Fruit fly (Drosophila melanogaster) whole organism, wandering third instar larva: ENCODE results near the gene CG3588.
A peak's percentile ranks its signal among the peaks of the same experiment; 100 is the strongest.

Experiments used
- Abd-B ChIP-seq: fragments of >200 bp; optimal IDR thresholded peaks from 2 replicates; lab custom pipeline; 2017; ENCODE audit warnings: missing biosample characterization, missing genetic modification characterization
- CG32264 ChIP-seq: fragments of 200-800 bp; sonication (Bioruptor generic); optimal IDR thresholded peaks from 2 replicates; lab custom pipeline; 2016; ENCODE audit warnings: missing biosample characterization, missing genetic modification characterization
- CG9705 ChIP-seq: fragments of 200-800 bp; sonication (Bioruptor generic); optimal IDR thresholded peaks from 2 replicates; lab custom pipeline; 2018; ENCODE audit warnings: missing biosample characterization, mild to moderate bottlenecking, missing genetic modification characterization
- CrebA ChIP-seq: fragments of 200-800 bp; sonication (Bioruptor generic); optimal IDR thresholded peaks from 2 replicates; lab custom pipeline; 2016; ENCODE audit warnings: missing biosample characterization, mild to moderate bottlenecking, missing genetic modification characterization, borderline replicate concordance
- Dfd ChIP-seq: fragments of >200 bp; optimal IDR thresholded peaks from 2 replicates; lab custom pipeline; 2017; ENCODE audit warnings: missing biosample characterization, missing genetic modification characterization
- Dif ChIP-seq: fragments of 200-275, 200-300 bp; sonication (Bioruptor generic); optimal IDR thresholded peaks from 2 replicates; lab custom pipeline; 2018; ENCODE audit warnings: missing biosample characterization, missing genetic modification characterization; ENCODE audit not compliant: partially characterized antibody
- GATAd ChIP-seq: sonication (Bioruptor generic); optimal IDR thresholded peaks from 2 replicates; lab custom pipeline; 2016; ENCODE audit warnings: missing biosample characterization, missing genetic modification characterization
- HLH106 ChIP-seq: fragments of 200-800 bp; optimal IDR thresholded peaks from 3 replicates; lab custom pipeline; 2019; ENCODE audit warnings: missing biosample characterization, mild to moderate bottlenecking, missing genetic modification characterization, moderate library complexity
- Hnf4 ChIP-seq: fragments of 200-800 bp; sonication (Bioruptor generic); optimal IDR thresholded peaks from 2 replicates; lab custom pipeline; 2016; ENCODE audit warnings: missing biosample characterization, mild to moderate bottlenecking, missing genetic modification characterization
- Hr78 ChIP-seq: fragments of >200 bp; optimal IDR thresholded peaks from 2 replicates; lab custom pipeline; 2017; ENCODE audit warnings: missing biosample characterization, missing genetic modification characterization
- Hr83 ChIP-seq: fragments of 200-300 bp; sonication (Bioruptor generic); optimal IDR thresholded peaks from 2 replicates; lab custom pipeline; 2016; ENCODE audit warnings: missing biosample characterization, mild to moderate bottlenecking, missing genetic modification characterization, moderate library complexity; ENCODE audit not compliant: poor library complexity, severe bottlenecking
- Mio ChIP-seq: sonication (Bioruptor generic); optimal IDR thresholded peaks from 2 replicates; lab custom pipeline; 2016; ENCODE audit warnings: missing biosample characterization, missing genetic modification characterization
- Myc ChIP-seq: fragments of >200 bp; optimal IDR thresholded peaks from 2 replicates; lab custom pipeline; 2017
- OdsH ChIP-seq: fragments of 200-800 bp; sonication (Bioruptor generic); optimal IDR thresholded peaks from 2 replicates; lab custom pipeline; 2016; ENCODE audit warnings: missing biosample characterization, mild to moderate bottlenecking, missing genetic modification characterization
- Rel ChIP-seq, 2 experiments: fragments of 200-800 bp; sonication (Bioruptor generic) in 1 of 2; optimal IDR thresholded peaks; 2 replicates in 1 of 2; 3 replicates in 1 of 2; lab custom pipeline; 2016 to 2019; ENCODE audit warnings: mild to moderate bottlenecking in 2 of 2, missing biosample characterization in 2 of 2, missing genetic modification characterization in 2 of 2, moderate library complexity in 1 of 2
- Sp1 ChIP-seq: fragments of 200-800 bp; sonication (Bioruptor generic); optimal IDR thresholded peaks from 3 replicates; lab custom pipeline; 2019; ENCODE audit warnings: missing biosample characterization, mild to moderate bottlenecking, missing genetic modification characterization, moderate library complexity
- Vsx2 ChIP-seq: fragments of 200-300, 225-300 bp; sonication (Bioruptor generic); optimal IDR thresholded peaks from 2 replicates; lab custom pipeline; 2018; ENCODE audit warnings: missing biosample characterization, missing genetic modification characterization; ENCODE audit not compliant: partially characterized antibody
- br ChIP-seq: fragments of 200-800 bp; sonication (Bioruptor generic); optimal IDR thresholded peaks from 2 replicates; lab custom pipeline; 2016; ENCODE audit warnings: missing biosample characterization, missing genetic modification characterization
- brk ChIP-seq: fragments of 200-800 bp; sonication (Bioruptor generic); optimal IDR thresholded peaks from 2 replicates; lab custom pipeline; 2016; ENCODE audit warnings: missing biosample characterization, mild to moderate bottlenecking, missing genetic modification characterization
- dl ChIP-seq, 2 experiments: fragments of 175-275, 200-275 bp in 1 of 2; fragments of 200-275 bp in 1 of 2; sonication (Bioruptor generic); optimal IDR thresholded peaks; lab custom pipeline; 2018; ENCODE audit warnings: mild to moderate bottlenecking in 2 of 2, missing biosample characterization in 2 of 2, missing genetic modification characterization in 2 of 2, moderate library complexity in 2 of 2; ENCODE audit not compliant: partially characterized antibody in 2 of 2, insufficient read depth in 1 of 2
- dmrt93B ChIP-seq: fragments of 200-800 bp; sonication (Bioruptor generic); optimal IDR thresholded peaks from 2 replicates; lab custom pipeline; 2018; ENCODE audit warnings: missing biosample characterization, mild to moderate bottlenecking, missing genetic modification characterization
- ey ChIP-seq: fragments of 200-800 bp; sonication (Bioruptor generic); optimal IDR thresholded peaks from 2 replicates; lab custom pipeline; 2016; ENCODE audit warnings: missing biosample characterization, missing genetic modification characterization
- fru ChIP-seq: fragments of 200-800 bp; sonication (Bioruptor generic); optimal IDR thresholded peaks from 3 replicates; lab custom pipeline; 2016; ENCODE audit warnings: missing biosample characterization, mild to moderate bottlenecking, missing genetic modification characterization
- h ChIP-seq: fragments of 200-800 bp; sonication (Bioruptor generic); optimal IDR thresholded peaks from 3 replicates; lab custom pipeline; 2016; ENCODE audit warnings: missing biosample characterization, mild to moderate bottlenecking, missing genetic modification characterization
- jim ChIP-seq: fragments of 175-275, 200-325 bp; sonication (Bioruptor generic); optimal IDR thresholded peaks from 2 replicates; lab custom pipeline; 2016; ENCODE audit warnings: missing biosample characterization, mild to moderate bottlenecking, missing genetic modification characterization
- lola ChIP-seq: fragments of >200 bp; optimal IDR thresholded peaks from 2 replicates; lab custom pipeline; 2017; ENCODE audit warnings: missing biosample characterization, missing genetic modification characterization
- pan ChIP-seq: fragments of >200 bp; optimal IDR thresholded peaks from 2 replicates; lab custom pipeline; 2017
- rgr ChIP-seq: fragments of 200-800 bp; sonication (Bioruptor generic); optimal IDR thresholded peaks from 3 replicates; lab custom pipeline; 2016; ENCODE audit warnings: missing biosample characterization, mild to moderate bottlenecking, missing genetic modification characterization
- sage ChIP-seq: fragments of 200-800 bp; sonication (Bioruptor generic); optimal IDR thresholded peaks from 2 replicates; lab custom pipeline; 2016; ENCODE audit warnings: missing biosample characterization, mild to moderate bottlenecking, missing genetic modification characterization
- sv ChIP-seq: fragments of 200-800 bp; sonication (Bioruptor generic); optimal IDR thresholded peaks from 3 replicates; lab custom pipeline; 2016; ENCODE audit warnings: missing biosample characterization, missing genetic modification characterization
- tai ChIP-seq: sonication (Bioruptor generic); optimal IDR thresholded peaks from 2 replicates; lab custom pipeline; 2016; ENCODE audit warnings: missing biosample characterization, missing genetic modification characterization

Gene CG3588

DNA sequence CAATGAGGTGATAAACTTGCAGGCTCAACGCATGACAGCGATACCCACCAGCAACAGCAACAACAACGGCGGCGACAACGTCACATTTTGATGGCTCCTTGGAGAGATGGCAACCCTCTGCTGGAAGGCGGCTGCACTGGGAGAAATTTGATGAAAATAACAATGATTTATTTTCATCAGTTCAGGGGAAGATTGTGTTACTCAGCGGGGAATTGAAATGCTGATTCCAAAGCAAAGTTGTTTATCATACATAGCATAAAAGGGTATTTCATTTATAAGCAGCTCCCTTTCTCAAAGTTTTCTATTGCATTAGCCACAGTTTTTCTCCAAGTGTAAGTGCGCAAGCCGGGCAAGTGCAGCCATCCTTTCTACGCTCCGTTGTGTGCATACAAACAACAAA lies 38.9 kb upstream of the CG3588 start:
- TF ChIP-seq HLH106 (tag; lab: Kevin White, UChicago): peak; percentile 24
- TF ChIP-seq Dif (GFP tag; lab: Kevin White, UChicago): no peak
- no peak for TF ChIP-seq Mio (GFP tag; lab: Kevin White, UChicago)
- peak; percentile 7 for TF ChIP-seq h (GFP tag; lab: Kevin White, UChicago)
- TF ChIP-seq rgr (GFP tag; lab: Kevin White, UChicago): peak; percentile 12
- no peak for TF ChIP-seq dl (GFP tag; optimal IDR thresholded peaks at IDR 0.05; lab: Kevin White, UChicago; ENCODE audit: insufficient read depth in 1 of 2, partially characterized antibody in 2 of 2)
- no peak for TF ChIP-seq Dfd (GFP tag; lab: Kevin White, UChicago)
- TF ChIP-seq ey: peak; percentile 10
- no peak for TF ChIP-seq pan (lab: Kevin White, UChicago)
- TF ChIP-seq, all 38 proteins: peak for 4

DNA sequence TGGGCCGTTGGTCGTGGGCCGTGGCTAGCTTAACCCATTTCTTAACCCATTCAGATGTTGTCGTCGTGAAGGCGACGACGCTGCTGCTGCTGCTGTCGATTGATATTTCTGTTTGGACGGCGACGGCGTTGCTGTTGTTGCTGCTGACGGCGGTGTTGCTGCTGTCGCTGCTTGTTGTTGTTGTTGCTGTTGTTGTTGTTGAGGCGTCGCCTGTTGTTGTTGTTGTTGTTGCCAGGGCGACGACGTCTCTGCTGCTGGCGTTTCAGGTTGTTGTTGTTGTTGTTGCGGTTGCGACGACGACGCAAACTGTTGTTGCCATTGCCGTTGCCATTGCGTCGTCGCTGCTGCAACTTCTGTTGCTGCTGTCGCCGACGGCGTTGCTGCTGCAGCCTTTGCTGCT lies 37.1 kb upstream of the CG3588 start:
- no peak for TF ChIP-seq Rel (GFP tag; optimal IDR thresholded peaks at IDR 0.05; lab: Kevin White, UChicago)
- no peak for TF ChIP-seq Rel (tag; optimal IDR thresholded peaks at IDR 0.05; lab: Kevin White, UChicago)
- TF ChIP-seq br (GFP tag; lab: Kevin White, UChicago): no peak
- TF ChIP-seq sage (GFP tag; lab: Kevin White, UChicago): no peak
- TF ChIP-seq Dfd (GFP tag; lab: Kevin White, UChicago): peak; percentile 12
- TF ChIP-seq Myc (lab: Kevin White, UChicago): no peak

DNA sequence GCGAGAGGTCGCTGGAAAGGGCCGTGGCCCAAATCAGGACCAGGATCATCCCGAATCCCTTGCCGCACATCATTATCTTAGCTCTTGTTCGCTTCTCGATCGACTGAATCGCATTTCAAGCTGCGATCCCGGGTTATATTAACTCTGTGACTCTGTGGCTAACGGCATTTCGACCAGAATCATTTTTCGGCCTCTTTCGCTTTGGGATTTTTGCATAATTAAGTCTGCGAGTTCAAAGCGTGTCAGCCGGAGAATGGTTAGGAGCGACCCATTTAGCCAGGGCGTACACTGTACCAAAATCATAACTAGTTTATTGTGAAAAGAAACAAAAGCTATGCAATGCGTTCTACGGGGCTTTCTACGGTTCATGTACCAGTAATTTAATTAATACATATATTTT lies 36.0 kb upstream of the CG3588 start, which contains the start of gene CG14418:
CG14418 (minus strand) TSS at position 101 of the 400 bp plus-strand sequence.
- TF ChIP-seq tai (no peak), sv (GFP tag; lab: Kevin White, UChicago) (no peak), Vsx2 (GFP tag; lab: Kevin White, UChicago) (no peak), Hr83 (GFP tag; lab: Kevin White, UChicago) (no peak), Hnf4 (no peak), jim (GFP tag; lab: Kevin White, UChicago) (no peak), lola (GFP tag; lab: Kevin White, UChicago) (no peak), dmrt93B (GFP tag; lab: Kevin White, UChicago) (no peak), fru (GFP tag; lab: Kevin White, UChicago) (no peak), Dfd (GFP tag; lab: Kevin White, UChicago) (no peak), Mio (GFP tag; lab: Kevin White, UChicago) (no peak), CrebA (GFP tag; lab: Kevin White, UChicago) (no peak), CG32264 (GFP tag; lab: Kevin White, UChicago) (no peak), Abd-B (no peak), brk (no peak), Sp1 (GFP tag; lab: Kevin White, UChicago) (no peak), Hr78 (GFP tag; lab: Kevin White, UChicago) (no peak), rgr (GFP tag; lab: Kevin White, UChicago) (no peak), HLH106 (tag; lab: Kevin White, UChicago) (no peak)

DNA sequence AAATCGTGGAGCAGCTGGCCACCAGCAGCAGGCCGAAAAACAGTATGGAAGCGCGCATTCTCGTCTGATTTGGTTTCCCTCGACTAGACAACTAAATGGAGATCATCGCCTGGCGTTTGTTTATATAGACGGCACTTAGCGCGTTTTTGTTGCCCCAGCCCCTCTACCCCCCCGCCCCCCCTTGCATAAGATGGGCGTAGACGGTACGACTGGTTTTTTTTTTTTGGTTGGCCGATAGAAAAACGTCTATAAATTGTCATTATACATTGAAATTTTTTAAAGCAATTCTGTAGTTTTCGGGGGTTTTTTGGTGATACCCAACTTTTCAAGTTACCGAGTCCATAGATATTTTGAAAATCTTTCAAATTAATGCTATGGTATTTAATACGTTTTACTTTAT lies 33.8 kb upstream of the CG3588 start, which contains the start of gene CG14419:
CG14419 (minus strand) TSS at position 101 of the 400 bp plus-strand sequence.
- TF ChIP-seq CG9705 (GFP tag; lab: Kevin White, UChicago): no peak

DNA sequence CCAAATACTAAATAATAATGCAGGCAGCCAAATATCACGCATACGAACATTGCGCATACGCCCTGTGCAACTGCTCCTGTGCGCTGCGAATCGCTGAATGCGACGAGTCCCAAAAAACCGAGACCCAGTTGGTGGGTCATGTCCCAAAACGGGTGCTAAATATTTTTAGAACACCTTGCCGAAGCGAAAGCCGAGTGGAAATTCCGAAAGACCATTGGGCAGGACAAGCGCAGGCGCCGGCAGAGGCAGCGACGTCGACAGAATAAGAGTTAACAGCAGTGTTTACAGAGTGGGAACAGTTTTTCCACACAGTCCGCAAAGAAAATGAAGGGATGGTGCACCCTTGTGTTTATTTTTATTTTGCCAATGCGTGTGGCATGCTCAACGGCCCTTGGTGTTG lies 31.4 kb upstream of the CG3588 start:
- TF ChIP-seq CrebA (GFP tag; lab: Kevin White, UChicago) (no peak), fru (GFP tag; lab: Kevin White, UChicago) (no peak), CG9705 (GFP tag; lab: Kevin White, UChicago) (no peak), Hnf4 (no peak), Abd-B (no peak), ey (no peak), Hr83 (GFP tag; lab: Kevin White, UChicago) (no peak), h (GFP tag; lab: Kevin White, UChicago) (no peak), pan (lab: Kevin White, UChicago) (no peak), OdsH (GFP tag; lab: Kevin White, UChicago) (no peak), dmrt93B (GFP tag; lab: Kevin White, UChicago) (no peak), Myc (lab: Kevin White, UChicago) (no peak), Rel (GFP tag; optimal IDR thresholded peaks at IDR 0.05; lab: Kevin White, UChicago) (no peak), Rel (tag; optimal IDR thresholded peaks at IDR 0.05; lab: Kevin White, UChicago) (no peak), CG32264 (GFP tag; lab: Kevin White, UChicago) (no peak), GATAd (no peak), HLH106 (tag; lab: Kevin White, UChicago) (no peak), jim (GFP tag; lab: Kevin White, UChicago) (no peak)
